Worm (Caenorhabditis elegans): ENCODE data around the gene Y4C6B.4.

The Y4C6B.4 gene

DNA sequence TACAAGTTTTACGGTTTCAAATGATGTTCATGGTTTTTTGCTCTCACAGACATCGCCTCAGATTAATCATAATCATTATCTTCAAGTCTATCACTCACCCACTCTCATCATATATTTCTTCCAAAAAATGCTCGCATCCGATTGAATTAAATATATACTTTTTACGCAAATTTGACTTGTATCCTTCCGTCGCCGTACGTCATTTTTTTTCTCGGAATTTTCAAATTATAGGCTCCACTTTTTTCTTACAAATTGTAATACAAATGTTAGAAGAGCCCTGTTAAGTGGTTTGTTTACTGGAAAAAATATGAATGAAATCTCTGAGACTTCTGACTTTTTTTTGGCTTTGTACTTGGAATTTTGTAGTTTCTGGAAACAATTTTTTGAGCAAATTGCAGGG, 39.1 kb upstream of the Y4C6B.4 start (continued):
- TF ChIP-seq pax-3 (tag; optimal IDR thresholded peaks at IDR 0.05) (no peak), dsc-1 (tag; optimal IDR thresholded peaks at IDR 0.05) (peak; percentile 61), aha-1 (tag; optimal IDR thresholded peaks at IDR 0.05) (no peak), lin-35 (GFP tag; optimal IDR thresholded peaks at IDR 0.05) (no peak), nhr-47 (tag; optimal IDR thresholded peaks at IDR 0.05) (peak; percentile 30), nhr-19 (GFP tag; conservative IDR thresholded peaks at IDR 0.05) (no peak), pag-3 (tag; optimal IDR thresholded peaks at IDR 0.05; ENCODE audit: borderline replicate concordance, insufficient read depth) (no peak), C16A3.4 (tag; optimal IDR thresholded peaks at IDR 0.05) (no peak), C34B4.2 (tag; optimal IDR thresholded peaks at IDR 0.05) (no peak), hpl-2 (GFP tag; optimal IDR thresholded peaks at IDR 0.05) (no peak), sptf-1 (tag; optimal IDR thresholded peaks at IDR 0.05) (no peak), sox-4 (tag; optimal IDR thresholded peaks at IDR 0.05) (no peak), egl-13 (tag; optimal IDR thresholded peaks at IDR 0.05) (peak; percentile 73), nhr-12 (tag; optimal IDR thresholded peaks at IDR 0.05) (no peak), nhr-20 (tag; optimal IDR thresholded peaks at IDR 0.05) (no peak), nhr-28 (tag; optimal IDR thresholded peaks at IDR 0.05) (no peak), efl-1 (optimal IDR thresholded peaks at IDR 0.05) (no peak), efl-1 (GFP tag; optimal IDR thresholded peaks at IDR 0.05 in 1 of 2) (peak in 1 of 2 experiments; percentile 10), tbx-2 (tag; optimal IDR thresholded peaks at IDR 0.05) (no peak), xbp-1 (tag; optimal IDR thresholded peaks at IDR 0.05) (no peak), lin-15B (tag; optimal IDR thresholded peaks at IDR 0.05) (no peak), lir-3 (tag; optimal IDR thresholded peaks at IDR 0.05; ENCODE audit: poor library complexity) (no peak), zip-4 (GFP tag; optimal IDR thresholded peaks at IDR 0.05) (no peak), ceh-90 (tag; optimal IDR thresholded peaks at IDR 0.05) (no peak), C04F5.9 (tag; optimal IDR thresholded peaks at IDR 0.05) (no peak), nhr-71 (tag; optimal IDR thresholded peaks at IDR 0.05) (peak; percentile 24), mef-2 (tag; optimal IDR thresholded peaks at IDR 0.05) (no peak), Y116A8C.19 (tag; optimal IDR thresholded peaks at IDR 0.05; ENCODE audit: borderline replicate concordance) (no peak)

DNA sequence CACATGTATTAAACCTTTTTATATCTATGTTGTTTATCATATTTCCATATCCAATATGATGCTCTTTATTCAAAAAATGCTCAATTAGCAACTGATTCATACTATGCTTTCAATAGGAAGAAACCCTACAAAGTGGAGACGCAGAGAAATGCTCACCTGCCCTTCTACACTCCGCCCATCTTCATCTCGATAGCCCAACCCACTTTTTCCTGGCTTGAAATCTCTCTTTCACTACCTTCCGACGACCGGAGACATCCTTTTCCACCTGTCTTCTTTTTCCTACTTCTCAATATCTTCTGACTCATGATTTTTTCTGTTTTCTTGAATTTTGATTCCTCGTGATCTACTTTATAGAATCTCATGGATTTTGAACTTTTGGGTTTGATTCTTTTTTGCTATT, 37.3 kb upstream of the Y4C6B.4 start:
- no peak for TF ChIP-seq efl-1 (optimal IDR thresholded peaks at IDR 0.05)
- no peak for TF ChIP-seq efl-1 (GFP tag; optimal IDR thresholded peaks at IDR 0.05 in 1 of 2)
- TF ChIP-seq fkh-10 (GFP tag; optimal IDR thresholded peaks at IDR 0.05): no peak
- TF ChIP-seq hlh-4 (tag; optimal IDR thresholded peaks at IDR 0.05): no peak
- no peak for TF ChIP-seq nhr-12 (tag; optimal IDR thresholded peaks at IDR 0.05)
- TF ChIP-seq C04F5.9 (tag; optimal IDR thresholded peaks at IDR 0.05): no peak
- TF ChIP-seq ama-1 (optimal IDR thresholded peaks at IDR 0.05): no peak
- TF ChIP-seq pax-3 (tag; optimal IDR thresholded peaks at IDR 0.05): no peak
- peak; percentile 76 for TF ChIP-seq fkh-8 (tag; optimal IDR thresholded peaks at IDR 0.05)
- no peak for TF ChIP-seq nhr-84 (tag; optimal IDR thresholded peaks at IDR 0.05)
- TF ChIP-seq nhr-47 (tag; optimal IDR thresholded peaks at IDR 0.05): peak; percentile 38
- no peak for TF ChIP-seq mep-1 (tag; optimal IDR thresholded peaks at IDR 0.05)
- TF ChIP-seq nhr-71 (tag; optimal IDR thresholded peaks at IDR 0.05): peak; percentile 37
- no peak for TF ChIP-seq sptf-1 (tag; optimal IDR thresholded peaks at IDR 0.05)
- TF ChIP-seq hlh-17 (GFP tag; optimal IDR thresholded peaks at IDR 0.05; ENCODE audit: borderline replicate concordance): no peak
- peak; percentile 55 for TF ChIP-seq sox-4 (tag; optimal IDR thresholded peaks at IDR 0.05)
- no peak for TF ChIP-seq Y116A8C.19 (tag; optimal IDR thresholded peaks at IDR 0.05; ENCODE audit: borderline replicate concordance)
- TF ChIP-seq ces-1 (GFP tag; optimal IDR thresholded peaks at IDR 0.05): no peak
- TF ChIP-seq snu-23 (GFP tag; optimal IDR thresholded peaks at IDR 0.05): no peak
- TF ChIP-seq ceh-63 (GFP tag; optimal IDR thresholded peaks at IDR 0.05): no peak
- TF ChIP-seq xbp-1 (tag; optimal IDR thresholded peaks at IDR 0.05): no peak
- TF ChIP-seq sup-37 (GFP tag; optimal IDR thresholded peaks at IDR 0.05): no peak
- no peak for TF ChIP-seq nhr-11 (tag; optimal IDR thresholded peaks at IDR 0.05)
- TF ChIP-seq unc-130 (tag; optimal IDR thresholded peaks at IDR 0.05): no peak
- TF ChIP-seq dsc-1 (tag; optimal IDR thresholded peaks at IDR 0.05): peak; percentile 43
